Fruit fly (Drosophila melanogaster) S2 (cell line): ENCODE measurements around the gene Obp99b.

ENCODE experiments used
- CG8478 ChIP-seq: fragments of >200 bp; optimal IDR thresholded peaks from 2 replicates; lab custom pipeline; 2018
- CTCF ChIP-seq, 2 experiments: fragments of >200 bp; optimal IDR thresholded peaks; 2 replicates each; lab custom pipeline; 2018

The Obp99b gene

DNA sequence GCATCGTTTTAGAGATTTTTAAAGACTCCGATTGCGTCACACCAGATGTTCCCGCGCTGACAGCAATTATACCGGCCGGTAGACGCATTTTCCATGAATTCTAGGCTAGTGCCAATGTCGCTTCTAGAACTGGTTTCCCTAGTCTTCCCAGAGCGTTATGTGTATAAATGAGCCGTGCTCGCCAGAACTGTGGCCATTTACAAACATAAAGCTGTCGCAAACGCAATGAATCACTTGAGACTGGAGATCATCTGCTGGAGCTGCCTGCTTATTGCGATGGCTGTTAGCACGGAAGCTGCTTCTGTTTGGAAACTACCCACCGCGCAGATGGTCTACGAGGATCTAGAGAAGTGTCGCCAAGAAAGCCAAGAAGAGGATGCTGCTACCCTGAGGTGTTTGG, 2.4 kb downstream of the Obp99b start, which contains the start of gene Obp99d:
Obp99d (plus strand) TSS at position 192 of the 400 bp plus-strand sequence.
- TF ChIP-seq CTCF (optimal IDR thresholded peaks at IDR 0.05; lab: Kevin White, UChicago) (peak in 1 of 2 experiments; percentile 22), CG8478 (lab: Kevin White, UChicago) (no peak)

DNA sequence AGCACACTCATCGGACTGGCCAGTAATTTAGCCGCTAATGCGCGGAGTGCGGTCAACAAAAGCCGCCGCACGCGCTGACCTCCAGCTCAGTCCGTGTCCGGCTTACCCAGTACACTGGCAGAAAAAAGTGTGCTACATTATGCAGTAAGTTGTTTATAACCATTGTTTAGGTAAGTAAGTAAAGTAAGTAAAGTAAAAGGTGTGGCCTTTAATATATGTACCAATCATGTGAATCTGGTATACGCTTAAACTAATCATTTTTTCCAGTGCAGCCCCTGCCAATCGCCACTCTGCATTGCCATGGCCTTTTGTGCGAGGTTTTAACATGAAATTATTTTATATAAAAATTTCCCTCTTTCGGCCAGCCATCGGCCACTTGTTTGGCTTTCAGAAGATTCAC, 5.3 kb downstream of the Obp99b start:
- TF ChIP-seq CG8478 (lab: Kevin White, UChicago) (no peak), CTCF (optimal IDR thresholded peaks at IDR 0.05; lab: Kevin White, UChicago) (no peak)

DNA sequence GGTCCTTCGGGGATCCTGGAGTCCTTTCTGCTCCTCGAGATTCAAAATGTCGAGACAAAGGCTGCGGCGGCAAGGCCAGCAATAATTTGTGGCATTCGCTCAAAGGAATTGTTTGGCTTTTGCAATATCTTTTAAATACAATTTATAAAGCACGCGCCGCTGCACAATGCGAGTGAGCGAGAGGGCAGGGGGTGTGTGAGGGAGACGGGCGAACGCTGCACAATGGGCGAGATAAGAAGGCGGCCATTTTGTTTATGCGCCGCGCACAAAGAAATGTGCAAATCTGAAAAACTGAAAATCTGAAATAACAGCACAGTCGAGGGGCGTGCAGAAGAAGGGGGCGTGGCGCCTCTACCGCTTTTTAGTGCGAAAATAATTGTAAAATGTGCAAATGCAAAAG, 8.4 kb downstream of the Obp99b start:
- TF ChIP-seq CG8478 (lab: Kevin White, UChicago) (no peak), CTCF (optimal IDR thresholded peaks at IDR 0.05; lab: Kevin White, UChicago) (no peak)

DNA sequence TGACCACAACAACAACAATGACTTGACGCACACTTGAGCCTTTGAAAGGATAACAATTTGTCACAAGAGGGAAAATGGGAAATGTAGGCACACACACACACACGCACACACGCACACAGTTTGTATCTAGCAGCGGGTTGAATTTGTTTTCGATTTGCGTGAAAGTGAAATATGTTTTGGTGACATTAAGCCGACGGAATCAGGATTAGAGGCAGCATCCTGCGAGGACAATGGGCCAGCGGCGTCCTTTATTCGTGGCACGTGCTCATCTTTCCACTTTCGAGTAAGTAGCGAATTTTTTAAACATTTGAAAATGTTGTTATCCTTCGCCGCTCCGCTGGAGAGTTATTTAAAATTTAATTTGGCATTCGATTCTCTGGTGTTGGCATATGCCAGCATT, 9.4 kb downstream of the Obp99b start:
- TF ChIP-seq CTCF (optimal IDR thresholded peaks at IDR 0.05; lab: Kevin White, UChicago) (no peak), CG8478 (lab: Kevin White, UChicago) (no peak)

DNA sequence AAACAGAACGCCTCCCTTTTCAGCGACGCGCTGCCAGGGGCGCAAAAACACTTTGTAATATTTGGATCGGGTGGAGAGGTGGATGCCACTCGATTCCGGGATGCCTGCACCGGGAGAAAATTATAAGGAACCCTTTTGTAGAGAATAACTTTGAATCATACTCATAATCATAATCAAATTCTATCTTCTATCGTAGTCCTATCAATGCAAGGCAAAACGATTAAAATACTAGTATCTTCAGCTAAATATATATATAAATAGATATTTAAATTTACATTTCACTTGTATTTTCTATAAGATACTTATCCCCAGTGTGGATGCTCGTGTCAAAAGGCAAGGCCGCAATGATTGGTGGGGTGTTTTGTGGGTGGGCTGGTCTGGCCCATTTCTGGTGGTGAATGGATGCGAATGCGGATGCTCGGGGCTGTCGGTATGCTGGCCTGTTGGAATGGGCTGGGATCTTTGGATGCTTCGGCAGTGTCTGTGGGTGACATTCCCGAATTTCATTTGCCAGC, 10.8 kb downstream of the Obp99b start:
- TF ChIP-seq CTCF (optimal IDR thresholded peaks at IDR 0.05; lab: Kevin White, UChicago) = no peak
- TF ChIP-seq CG8478 (lab: Kevin White, UChicago) = no peak

DNA sequence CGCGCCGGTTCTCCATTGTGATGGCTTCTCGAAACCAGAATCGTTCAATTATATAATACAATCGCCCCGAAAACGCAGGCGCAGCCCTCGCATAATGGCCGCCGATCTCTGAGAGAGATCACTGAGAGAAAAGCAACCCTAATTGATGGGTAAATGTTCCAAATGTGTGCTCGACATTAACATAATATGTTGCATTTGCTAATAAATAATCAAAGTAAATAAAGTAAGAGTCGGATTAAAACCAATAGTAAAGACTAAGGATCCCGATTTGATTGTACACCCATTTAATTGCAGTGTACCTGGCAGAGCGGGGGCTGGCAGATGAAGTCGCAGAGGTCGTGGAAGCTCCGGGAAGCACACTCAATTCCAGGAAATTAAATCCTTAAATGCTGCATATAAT, 12.1 kb downstream of the Obp99b start:
- TF ChIP-seq CTCF (optimal IDR thresholded peaks at IDR 0.05; lab: Kevin White, UChicago) (no peak), CG8478 (lab: Kevin White, UChicago) (no peak)

DNA sequence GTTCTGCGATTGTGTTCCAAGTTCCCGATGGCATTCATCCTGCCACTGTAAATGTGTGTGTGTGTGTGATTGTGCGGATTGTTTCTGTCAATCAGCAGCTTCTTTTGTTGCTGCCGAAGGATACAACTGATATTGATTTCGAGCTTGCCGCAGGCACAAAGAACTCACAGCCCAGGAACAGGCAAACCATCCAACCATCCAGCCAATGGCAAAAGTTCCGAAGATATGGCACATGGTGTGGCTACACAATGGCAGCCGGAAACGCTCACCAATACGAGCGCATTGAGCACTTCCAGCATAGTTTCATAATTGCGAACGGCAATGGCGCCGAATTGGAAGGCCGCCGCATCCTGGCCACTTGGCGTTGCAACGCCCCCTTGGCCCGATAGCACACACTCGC, 15.0 kb downstream of the Obp99b start:
- TF ChIP-seq CG8478 (lab: Kevin White, UChicago) (no peak), CTCF (optimal IDR thresholded peaks at IDR 0.05; lab: Kevin White, UChicago) (no peak)

DNA sequence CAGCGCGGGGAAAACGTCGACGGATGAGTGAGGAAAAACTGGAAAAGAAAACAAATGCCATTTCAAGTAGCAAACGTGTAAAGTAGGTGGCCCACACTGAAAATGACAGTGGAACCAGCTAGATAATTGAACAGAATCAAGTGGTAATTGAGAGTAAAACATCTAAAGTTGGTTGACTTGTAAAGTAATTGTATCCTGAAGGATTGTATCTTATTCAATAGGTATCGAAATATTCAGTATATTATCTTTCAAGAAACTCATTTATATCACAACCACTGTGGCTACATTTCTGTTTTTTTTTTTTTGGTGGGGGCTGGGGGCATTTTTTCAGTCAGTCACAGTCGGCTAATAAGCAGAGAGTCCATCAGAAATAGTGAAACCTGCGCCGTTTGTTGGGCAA, 17.5 kb downstream of the Obp99b start:
- TF ChIP-seq CTCF (optimal IDR thresholded peaks at IDR 0.05; lab: Kevin White, UChicago) (no peak), CG8478 (lab: Kevin White, UChicago) (no peak)

DNA sequence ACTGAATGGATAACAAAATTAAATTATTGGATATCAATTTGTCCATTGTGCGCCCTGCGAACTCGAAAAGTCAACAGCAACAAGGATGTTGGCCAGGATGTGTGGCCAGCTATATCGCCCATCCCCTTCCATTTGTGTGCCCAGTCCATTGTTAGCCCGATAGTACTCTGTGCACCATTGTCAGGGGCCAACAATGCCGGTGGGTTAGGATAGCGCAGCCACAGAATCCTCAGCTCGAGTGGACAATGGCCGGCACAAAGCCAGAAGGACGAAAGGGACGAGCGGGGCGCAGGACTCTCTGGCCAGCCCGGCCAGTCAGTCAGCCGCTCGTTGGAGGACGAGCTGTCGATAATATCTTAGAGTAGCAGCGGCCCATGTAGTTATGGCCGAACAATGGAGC, 18.9 kb downstream of the Obp99b start:
- TF ChIP-seq CTCF (optimal IDR thresholded peaks at IDR 0.05; lab: Kevin White, UChicago) (no peak), CG8478 (lab: Kevin White, UChicago) (no peak)

DNA sequence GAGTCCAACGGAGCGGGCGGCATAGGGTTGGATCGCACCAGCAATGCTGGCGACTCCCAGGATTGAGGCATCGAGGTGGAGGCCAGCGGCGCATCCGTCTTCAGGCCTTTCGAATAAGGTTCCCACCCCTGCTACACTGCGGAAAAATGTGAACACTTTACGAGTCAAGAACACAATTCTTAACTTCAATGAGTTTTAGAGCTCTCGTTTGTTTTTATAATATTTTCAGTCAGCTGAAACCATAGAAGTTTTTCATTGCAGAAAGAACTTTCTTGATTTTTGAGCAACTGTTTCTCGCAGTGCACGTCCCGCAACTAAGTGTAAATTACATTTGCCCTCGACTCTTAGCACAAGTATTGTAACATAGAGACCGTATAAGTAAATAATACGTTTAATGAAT, 20.3 kb downstream of the Obp99b start:
- TF ChIP-seq CG8478 (lab: Kevin White, UChicago) = no peak
- TF ChIP-seq CTCF (optimal IDR thresholded peaks at IDR 0.05; lab: Kevin White, UChicago) = no peak

DNA sequence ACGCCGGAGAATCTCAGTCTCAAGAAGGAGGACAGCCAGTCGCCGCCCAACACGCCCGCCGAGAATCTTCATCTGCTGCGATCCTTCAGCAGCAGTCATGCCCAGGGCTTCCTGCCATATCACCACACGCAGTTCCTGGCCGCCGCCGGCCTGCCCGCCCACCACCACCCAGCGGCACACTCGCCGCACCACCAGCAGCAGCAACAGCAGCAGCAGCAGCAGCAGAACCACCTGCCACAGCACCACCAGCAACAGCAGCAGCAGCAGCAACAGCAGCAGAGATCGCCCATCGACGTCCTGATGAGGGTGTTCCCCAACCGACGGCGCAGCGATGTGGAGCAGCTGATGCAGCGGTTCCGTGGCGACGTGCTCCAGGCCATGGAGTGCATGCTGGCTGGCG, 21.0 kb downstream of the Obp99b start:
- TF ChIP-seq CTCF (optimal IDR thresholded peaks at IDR 0.05; lab: Kevin White, UChicago) = no peak
- no peak for TF ChIP-seq CG8478 (lab: Kevin White, UChicago)

DNA sequence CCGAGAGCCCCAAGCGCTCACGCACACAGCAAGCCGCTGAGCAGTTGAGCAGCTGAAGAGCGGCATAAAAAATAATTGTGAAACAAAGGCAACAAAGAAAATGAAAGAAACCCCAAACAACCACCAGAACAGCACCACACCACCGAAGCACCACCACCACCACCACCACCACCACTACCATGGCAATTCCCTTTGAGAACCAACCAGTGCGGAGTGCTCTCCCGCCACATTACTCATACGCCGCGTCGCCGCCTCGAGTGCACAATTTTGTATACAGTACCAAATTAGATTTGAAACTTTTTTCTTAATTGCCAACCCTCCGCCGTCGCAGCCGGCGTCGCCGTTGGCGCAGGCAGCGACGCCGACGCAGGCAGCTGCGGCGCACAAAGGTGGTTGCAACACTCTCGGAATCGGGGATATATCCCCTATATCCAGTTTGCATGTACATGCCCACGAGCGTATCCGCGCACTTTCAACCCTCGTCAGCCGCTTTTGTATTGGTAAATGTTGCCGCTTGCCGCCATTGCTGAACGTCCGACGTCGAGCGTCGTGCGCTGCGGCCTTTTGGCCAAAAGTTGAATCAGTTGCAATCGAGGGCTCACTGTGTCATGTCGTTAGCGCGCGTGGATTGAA, 24.6 kb downstream of the Obp99b start, which contains the start of gene dmrt99B:
dmrt99B (plus strand) TSS at position 583 of the 633 bp plus-strand sequence.
- TF ChIP-seq CTCF (optimal IDR thresholded peaks at IDR 0.05; lab: Kevin White, UChicago) (no peak), CG8478 (lab: Kevin White, UChicago) (no peak)

DNA sequence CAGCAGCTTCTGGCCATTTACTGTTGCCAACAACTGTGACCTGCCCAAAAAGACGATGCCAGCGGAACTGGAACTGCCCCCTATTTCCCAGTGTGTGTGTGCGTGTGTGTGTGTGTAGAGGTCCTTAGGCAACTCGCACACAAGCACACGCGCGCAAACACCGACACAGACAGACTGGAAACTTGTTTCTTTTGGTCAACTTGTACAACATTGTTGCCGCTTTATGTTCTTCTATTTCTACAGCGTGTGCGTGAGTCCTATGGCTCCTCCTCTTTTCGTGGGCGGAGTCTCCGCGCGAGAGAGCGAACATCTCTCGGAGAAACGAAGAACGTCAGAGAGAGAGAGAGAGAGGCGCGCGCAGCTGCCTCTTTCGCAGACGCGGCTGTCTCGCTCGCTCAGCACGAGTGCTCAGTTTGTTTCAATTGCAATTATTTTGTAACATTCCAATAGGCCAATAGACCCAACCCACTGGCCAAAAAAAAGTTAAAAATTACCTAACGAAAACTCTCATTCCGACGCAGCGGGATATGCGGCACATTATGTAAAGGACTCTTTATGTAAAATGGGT, 25.7 kb downstream of the Obp99b start:
- TF ChIP-seq CTCF (optimal IDR thresholded peaks at IDR 0.05; lab: Kevin White, UChicago) (no peak), CG8478 (lab: Kevin White, UChicago) (no peak)

DNA sequence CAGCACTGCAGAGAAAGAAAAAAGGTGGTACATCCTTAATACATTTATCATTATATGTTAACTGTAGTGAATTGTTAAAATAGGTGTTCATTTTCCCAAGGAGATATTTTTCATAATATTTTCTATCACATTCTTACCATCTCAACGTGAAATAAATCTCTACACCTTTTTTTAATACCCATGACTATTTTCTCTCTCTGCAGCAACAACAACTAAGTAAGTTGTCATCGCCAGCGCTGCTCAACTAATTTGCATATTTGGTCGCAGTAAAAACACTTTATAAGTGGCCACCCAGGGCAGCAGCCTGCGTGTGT, 26.2 kb downstream of the Obp99b start:
- TF ChIP-seq CTCF (optimal IDR thresholded peaks at IDR 0.05; lab: Kevin White, UChicago) (no peak), CG8478 (lab: Kevin White, UChicago) (no peak)

DNA sequence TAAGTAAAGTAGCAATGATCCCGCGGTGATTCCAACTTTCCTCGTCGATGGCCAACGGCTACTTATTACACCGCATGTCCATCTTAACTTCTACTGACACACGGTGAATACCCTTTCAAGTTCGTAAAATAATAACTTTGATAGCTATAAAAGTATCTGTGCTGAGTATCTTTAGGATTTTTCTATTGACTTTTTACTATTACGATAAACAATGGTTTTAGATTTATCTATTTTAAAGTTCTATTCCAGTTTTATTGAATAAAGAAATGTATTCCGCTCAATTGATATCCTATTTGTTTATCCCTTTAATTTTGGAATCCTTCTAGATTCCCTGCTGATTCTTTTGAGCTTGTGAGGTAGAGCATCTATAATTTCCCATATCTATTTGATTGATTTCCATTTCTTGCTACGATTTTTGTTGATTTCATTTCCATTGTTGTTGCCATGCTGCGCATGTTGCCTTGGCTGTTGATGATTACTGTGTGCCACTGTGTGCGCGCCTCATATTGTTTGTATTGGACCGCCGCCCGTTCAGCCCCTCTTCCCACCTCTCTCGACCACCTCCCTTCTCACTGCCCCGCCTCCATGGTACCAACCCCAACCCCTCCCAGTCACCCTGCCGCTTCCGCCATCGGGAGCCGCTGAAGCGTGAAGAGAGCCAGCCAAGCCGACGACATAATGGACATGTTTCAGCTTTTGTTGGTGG, 26.7 kb downstream of the Obp99b start:
- no peak for TF ChIP-seq CG8478 (lab: Kevin White, UChicago)
- TF ChIP-seq CTCF (optimal IDR thresholded peaks at IDR 0.05; lab: Kevin White, UChicago) = no peak
